Worm (Caenorhabditis elegans) whole organism, L4 larva: Measurements from ENCODE around the gene slc-17.1.

Source experiments
- D1046.2 ChIP-seq: fragments of 200-800 bp; sonication (Bioruptor generic); IDR thresholded peaks from 2 replicates; pipeline ENCODE4 v1.3.6; 2022; ENCODE audit warnings: missing genetic modification characterization, missing compliant biosample characterization
- F26F4.8 ChIP-seq: fragments of 200-800 bp; sonication (Bioruptor generic); conservative IDR thresholded peaks from 2 replicates; pipeline ENCODE4 v1.3.6; 2022; ENCODE audit warnings: missing genetic modification characterization, missing compliant biosample characterization
- F37D6.2 ChIP-seq: sonication (generic microtip); optimal IDR thresholded peaks from 2 replicates; lab custom pipeline; 2016; ENCODE audit warnings: mild to moderate bottlenecking, missing genetic modification characterization, missing compliant biosample characterization
- F44E2.7 ChIP-seq: fragments of 200-800 bp; sonication (Bioruptor generic); IDR thresholded peaks from 2 replicates; pipeline ENCODE4 v2.1.2; 2022; ENCODE audit warnings: missing genetic modification characterization, missing compliant biosample characterization
- F49E8.2 ChIP-seq: sonication (generic microtip); optimal IDR thresholded peaks from 2 replicates; lab custom pipeline; 2016; ENCODE audit warnings: missing compliant biosample characterization, mild to moderate bottlenecking, missing genetic modification characterization, borderline replicate concordance
- Y5F2A.4 ChIP-seq: fragments of 200-800 bp; sonication (Bioruptor generic); optimal IDR thresholded peaks from 2 replicates; lab custom pipeline; 2018; ENCODE audit warnings: mild to moderate bottlenecking, missing genetic modification characterization, missing compliant biosample characterization
- ZK546.5 ChIP-seq, 2 experiments: sonication (generic microtip); optimal IDR thresholded peaks; 2 replicates each; lab custom pipeline; 2017; ENCODE audit warnings: missing biosample characterization in 2 of 2, missing genetic modification characterization in 2 of 2
- aha-1 ChIP-seq: fragments of 150-350 bp; peaks from one replicate; lab custom pipeline; 2014; ENCODE audit warnings: missing biosample characterization, missing genetic modification characterization
- arid-1 ChIP-seq: fragments of 200-800 bp; sonication (Bioruptor generic); conservative IDR thresholded peaks from 2 replicates; pipeline ENCODE4 v1.3.6; 2022; ENCODE audit warnings: missing genetic modification reagents, missing genetic modification characterization, missing compliant biosample characterization
- attf-4 ChIP-seq: sonication (generic microtip); optimal IDR thresholded peaks from 3 replicates; lab custom pipeline; 2017; ENCODE audit warnings: missing biosample characterization, missing genetic modification characterization
- ceh-62 ChIP-seq: sonication (generic microtip); optimal IDR thresholded peaks from 2 replicates; lab custom pipeline; 2017; ENCODE audit warnings: missing biosample characterization, missing genetic modification characterization
- ceh-82 ChIP-seq: sonication (generic microtip); optimal IDR thresholded peaks from 2 replicates; lab custom pipeline; 2017; ENCODE audit warnings: missing biosample characterization, missing genetic modification characterization
- cey-2 ChIP-seq: sonication (generic microtip); optimal IDR thresholded peaks from 3 replicates; lab custom pipeline; 2017; ENCODE audit warnings: missing genetic modification characterization, mild to moderate bottlenecking, missing compliant biosample characterization, antibody characterized with exemption, borderline replicate concordance; ENCODE audit not compliant: insufficient read depth
- ctbp-1 ChIP-seq: fragments of 200-800 bp; sonication (Bioruptor generic); IDR thresholded peaks from 2 replicates; pipeline ENCODE4 v1.3.6; 2022; ENCODE audit warnings: missing genetic modification reagents, missing genetic modification characterization, missing compliant biosample characterization
- daf-12 ChIP-seq: fragments of 150-350 bp; optimal IDR thresholded peaks from 2 replicates; lab custom pipeline; 2014; ENCODE audit warnings: missing biosample characterization, missing genetic modification reagents, missing genetic modification characterization
- daf-16 ChIP-seq, 3 experiments: sonication (generic microtip); optimal IDR thresholded peaks; 2 replicates each; lab custom pipeline; 2016 to 2017; ENCODE audit warnings: missing genetic modification characterization in 3 of 3, missing genetic modification reagents in 3 of 3, mild to moderate bottlenecking in 2 of 3, missing compliant biosample characterization in 2 of 3, missing biosample characterization in 1 of 3, moderate library complexity in 1 of 3
- daf-19 ChIP-seq: fragments of 200-800 bp; sonication (Bioruptor generic); conservative IDR thresholded peaks from 2 replicates; pipeline ENCODE4 v1.3.6; 2022; ENCODE audit warnings: missing genetic modification characterization, missing compliant biosample characterization
- daf-8 ChIP-seq: fragments of 200-800 bp; sonication (Bioruptor generic); IDR thresholded peaks from 2 replicates; pipeline ENCODE4 v1.3.6; 2022; ENCODE audit warnings: missing genetic modification characterization, missing compliant biosample characterization
- dmd-9 ChIP-seq: fragments of 200-800 bp; sonication (Bioruptor generic); IDR thresholded peaks from 2 replicates; pipeline ENCODE4 v1.3.6; 2022; ENCODE audit warnings: missing genetic modification reagents, missing genetic modification characterization, missing compliant biosample characterization
- egl-27 ChIP-seq: sonication (generic microtip); optimal IDR thresholded peaks from 3 replicates; lab custom pipeline; 2017; ENCODE audit warnings: missing biosample characterization, missing genetic modification reagents, missing genetic modification characterization
- egl-43 ChIP-seq: fragments of 200-800 bp; sonication (Bioruptor generic); IDR thresholded peaks from 2 replicates; pipeline ENCODE4 v1.3.6; 2022; ENCODE audit warnings: missing genetic modification reagents, missing genetic modification characterization, missing compliant biosample characterization
- hif-1 ChIP-seq, 2 experiments: sonication (generic microtip); optimal IDR thresholded peaks; 2 replicates each; lab custom pipeline; 2016 to 2017; ENCODE audit warnings: missing compliant biosample characterization in 2 of 2, missing genetic modification characterization in 2 of 2, missing genetic modification reagents in 2 of 2, missing genotype in 2 of 2, mild to moderate bottlenecking in 1 of 2
- hmg-1.1 ChIP-seq: fragments of 200-800 bp; sonication (Bioruptor generic); IDR thresholded peaks from 2 replicates; pipeline ENCODE4 v1.3.6; 2022; ENCODE audit warnings: missing genetic modification reagents, missing genetic modification characterization, missing compliant biosample characterization
- lin-29 ChIP-seq: fragments of 200-800 bp; sonication (Bioruptor generic); IDR thresholded peaks from 2 replicates; pipeline ENCODE4 v1.3.6; 2022; ENCODE audit warnings: missing genetic modification reagents, missing genetic modification characterization, missing compliant biosample characterization
- lir-3 ChIP-seq: sonication (generic microtip); optimal IDR thresholded peaks from 2 replicates; lab custom pipeline; 2016; ENCODE audit warnings: mild to moderate bottlenecking, missing genetic modification characterization, missing compliant biosample characterization
- madf-5 ChIP-seq, 2 experiments: fragments of 200-800 bp; sonication (Bioruptor generic); IDR thresholded peaks; 2 replicates each; pipeline ENCODE4 v1.3.6; 2022; ENCODE audit warnings: missing compliant biosample characterization in 2 of 2, missing genetic modification characterization in 2 of 2
- mep-1 ChIP-seq: fragments of 150-350 bp; sonication (generic microtip); optimal IDR thresholded peaks from 3 replicates; lab custom pipeline; 2014; ENCODE audit warnings: missing biosample characterization, missing genetic modification characterization
- mes-2 ChIP-seq: sonication (generic microtip); optimal IDR thresholded peaks from 2 replicates; lab custom pipeline; 2016; ENCODE audit warnings: missing genotype, mild to moderate bottlenecking, missing genetic modification characterization, missing compliant biosample characterization; ENCODE audit not compliant: poor library complexity, severe bottlenecking
- mxl-2 ChIP-seq: fragments of 200-800 bp; sonication (Bioruptor generic); conservative IDR thresholded peaks from 2 replicates; pipeline ENCODE4 v1.3.6; 2022; ENCODE audit warnings: missing genetic modification reagents, missing genetic modification characterization, missing compliant biosample characterization
- mxl-3 ChIP-seq: fragments of 200-800 bp; sonication (Bioruptor generic); optimal IDR thresholded peaks from 2 replicates; lab custom pipeline; 2018; ENCODE audit warnings: mild to moderate bottlenecking, missing genetic modification characterization, missing compliant biosample characterization
- nhr-10 ChIP-seq: fragments of 150-350 bp; optimal IDR thresholded peaks from 2 replicates; lab custom pipeline; 2014; ENCODE audit warnings: missing biosample characterization, missing genetic modification characterization
- nhr-111 ChIP-seq: fragments of 200-800 bp; sonication (Bioruptor generic); optimal IDR thresholded peaks from 2 replicates; lab custom pipeline; 2018; ENCODE audit warnings: mild to moderate bottlenecking, missing genetic modification characterization, missing compliant biosample characterization
- nhr-237 ChIP-seq: sonication (generic microtip); optimal IDR thresholded peaks from 2 replicates; lab custom pipeline; 2017; ENCODE audit warnings: missing biosample characterization, missing genetic modification characterization
- nhr-25 ChIP-seq: sonication (generic microtip); optimal IDR thresholded peaks from 2 replicates; lab custom pipeline; 2017; ENCODE audit warnings: missing genetic modification characterization, mild to moderate bottlenecking, missing compliant biosample characterization, antibody characterized with exemption, moderate library complexity, borderline replicate concordance; ENCODE audit not compliant: insufficient read depth
- nhr-28 ChIP-seq: fragments of 150-350 bp; optimal IDR thresholded peaks from 2 replicates; lab custom pipeline; 2014; ENCODE audit warnings: missing biosample characterization, missing genetic modification characterization
- nhr-42 ChIP-seq: fragments of 200-800 bp; sonication (Bioruptor generic); IDR thresholded peaks from 2 replicates; pipeline ENCODE4 v1.3.6; 2022; ENCODE audit warnings: missing genetic modification characterization, missing compliant biosample characterization
- nhr-76 ChIP-seq: fragments of 150-350 bp; optimal IDR thresholded peaks from 2 replicates; lab custom pipeline; 2014; ENCODE audit warnings: missing biosample characterization, missing genetic modification characterization
- nhr-77 ChIP-seq: fragments of 150-350 bp; optimal IDR thresholded peaks from 2 replicates; lab custom pipeline; 2014; ENCODE audit warnings: missing biosample characterization, missing genetic modification characterization
- php-3 ChIP-seq: fragments of 200-800 bp; sonication (Bioruptor generic); IDR thresholded peaks from 2 replicates; pipeline ENCODE4 v1.3.6; 2022; ENCODE audit warnings: missing genetic modification reagents, missing genetic modification characterization, missing compliant biosample characterization
- pqm-1 ChIP-seq: sonication (generic microtip); optimal IDR thresholded peaks from 2 replicates; lab custom pipeline; 2017; ENCODE audit warnings: missing biosample characterization, missing genetic modification characterization
- rbr-2 ChIP-seq: sonication (generic microtip); optimal IDR thresholded peaks from 2 replicates; lab custom pipeline; 2016; ENCODE audit warnings: missing genotype, missing genetic modification characterization, missing compliant biosample characterization
- sdz-12 ChIP-seq: fragments of 200-800 bp; sonication (Bioruptor generic); optimal IDR thresholded peaks from 2 replicates; lab custom pipeline; 2018; ENCODE audit warnings: mild to moderate bottlenecking, missing genetic modification characterization, missing compliant biosample characterization
- set-16 ChIP-seq: fragments of 200-800 bp; sonication (Bioruptor generic); IDR thresholded peaks from 2 replicates; pipeline ENCODE4 v1.3.6; 2022; ENCODE audit warnings: missing genetic modification reagents, missing genetic modification characterization, missing compliant biosample characterization
- unc-39 ChIP-seq: sonication (generic microtip); optimal IDR thresholded peaks from 2 replicates; lab custom pipeline; 2017; ENCODE audit warnings: missing biosample characterization, missing genetic modification characterization
- zag-1 ChIP-seq: fragments of 150-350 bp; optimal IDR thresholded peaks from 2 replicates; lab custom pipeline; 2014; ENCODE audit warnings: missing biosample characterization, missing genetic modification characterization
- ztf-11 ChIP-seq: fragments of 150-350 bp; optimal IDR thresholded peaks from 2 replicates; lab custom pipeline; 2014; ENCODE audit warnings: missing biosample characterization, missing genetic modification characterization
- ztf-7 ChIP-seq: fragments of 150-350 bp; optimal IDR thresholded peaks from 2 replicates; lab custom pipeline; 2014; ENCODE audit warnings: missing biosample characterization, missing genetic modification characterization

Gene slc-17.1

ce11 chrX:17464801-17465200 is at the start of gene slc-17.1:
TSS of gene slc-17.1 (minus strand) at chrX:17464901.
- TF ChIP-seq set-16 (GFP tag; lab: Robert Waterston, UW) (0 out of 2 replicates have a peak, but pooled peaks have one; percentile 7), aha-1 (tag; lab: Kevin White, UChicago) (peak; percentile 8), daf-16 (GFP tag; optimal IDR thresholded peaks at IDR 0.05; lab: Kevin White, UChicago) (no peak), daf-16 (tag; optimal IDR thresholded peaks at IDR 0.05; lab: Kevin White, UChicago) (no peak), hmg-1.1 (no peak; the same call in 1 of the 2 replicates), F26F4.8 (no peak), egl-43 (no peak), F37D6.2 (tag; lab: Kevin White, UChicago) (no peak), ceh-82 (tag; lab: Kevin White, UChicago) (no peak), mxl-3 (GFP tag; lab: Kevin White, UChicago) (no peak), mep-1 (tag; lab: Kevin White, UChicago) (no peak), arid-1 (no peak), ceh-62 (tag; lab: Kevin White, UChicago) (no peak), daf-8 (no peak), sdz-12 (GFP tag; lab: Kevin White, UChicago) (no peak), rbr-2 (tag; lab: Kevin White, UChicago) (peak; percentile 9), F44E2.7 (no peak), D1046.2 (GFP tag; lab: Robert Waterston, UW) (no peak), nhr-76 (no peak), php-3 (GFP tag; lab: Robert Waterston, UW) (no peak), ZK546.5 (tag; optimal IDR thresholded peaks at IDR 0.05; lab: Kevin White, UChicago) (no peak)

- TF ChIP-seq nhr-28 (tag; lab: Kevin White, UChicago) (peak; percentile 22), ctbp-1 (GFP tag; lab: Robert Waterston, UW) (0 out of 2 replicates have a peak, but pooled peaks have one; percentile 15), Y5F2A.4 (no peak), nhr-42 (GFP tag; lab: Robert Waterston, UW) (0 out of 2 replicates have a peak, but pooled peaks have one; percentile 31), daf-12 (no peak)
Measured at ce11 chrX:17514422-17514821, 49.7 kb upstream of the slc-17.1 start.

DNA sequence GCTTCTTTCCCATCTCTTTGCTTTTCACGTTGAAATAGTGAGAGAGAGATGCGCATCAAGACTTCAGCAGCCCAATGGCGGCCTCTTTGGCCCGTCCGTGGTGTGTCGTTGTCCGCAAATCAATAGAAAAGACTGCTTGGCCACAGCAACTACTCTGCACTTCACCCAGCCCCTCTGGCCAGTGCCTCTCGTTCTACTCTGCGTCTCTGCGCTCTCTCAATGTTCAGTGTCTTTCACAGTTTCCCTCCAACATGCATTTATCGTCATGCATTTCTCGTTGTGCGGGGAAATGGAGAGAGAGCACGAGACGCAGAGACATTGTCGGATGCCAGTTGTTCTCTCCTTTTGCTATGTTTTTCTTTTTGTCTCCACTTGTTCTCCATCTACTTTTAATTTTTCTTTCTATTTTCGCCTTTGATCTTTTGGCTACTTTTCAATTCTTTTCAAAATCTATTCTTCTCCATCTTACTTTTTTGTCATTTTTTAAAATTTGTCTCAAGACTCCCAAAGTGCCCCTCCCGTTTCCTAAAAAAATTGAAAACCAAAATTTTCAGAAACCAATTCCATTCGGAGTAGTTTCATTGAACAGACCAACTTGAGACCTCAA is 48.9 kb upstream of the slc-17.1 start, which contains the start of gene nhr-1:
Gene nhr-1, plus strand, starts transcription at position 557 of the 607 bp plus-strand sequence.
- TF ChIP-seq lin-29 (GFP tag; lab: Robert Waterston, UW) (no peak), lir-3 (tag; lab: Kevin White, UChicago) (no peak), nhr-77 (peak; percentile 82), ceh-82 (tag; lab: Kevin White, UChicago) (no peak), mxl-2 (GFP tag; lab: Robert Waterston, UW) (no peak), madf-5 (GFP tag; IDR thresholded peaks at IDR 0.05; lab: Robert Waterston, UW) (no peak), F26F4.8 (no peak), daf-19 (GFP tag; lab: Robert Waterston, UW) (0 out of 2 replicates have a peak, but pooled peaks have one; percentile 35), egl-27 (tag; lab: Kevin White, UChicago) (no peak), zag-1 (tag; lab: Kevin White, UChicago) (peak; percentile 72), nhr-111 (GFP tag; lab: Kevin White, UChicago) (no peak), ztf-11 (tag; lab: Kevin White, UChicago) (no peak), F49E8.2 (tag; lab: Kevin White, UChicago) (no peak), dmd-9 (GFP tag; lab: Robert Waterston, UW) (no peak), nhr-10 (tag; lab: Kevin White, UChicago) (peak; percentile 5), nhr-237 (tag; lab: Kevin White, UChicago) (peak; percentile 46), sdz-12 (GFP tag; lab: Kevin White, UChicago) (no peak), hmg-1.1 (peak; percentile 88), attf-4 (no peak), mes-2 (peak; percentile 68), mxl-3 (GFP tag; lab: Kevin White, UChicago) (peak; percentile 92), unc-39 (tag; lab: Kevin White, UChicago) (no peak), nhr-25 (peak; percentile 16), hif-1 (tag; optimal IDR thresholded peaks at IDR 0.05; lab: Kevin White, UChicago) (peak; percentile 33 to 83), ztf-7 (tag; lab: Kevin White, UChicago) (no peak), daf-8 (no peak), nhr-76 (peak; percentile 29), pqm-1 (tag; lab: Kevin White, UChicago) (peak; percentile 14), cey-2 (tag; lab: Kevin White, UChicago) (no peak)
